Worm (Caenorhabditis elegans): ENCODE data around the gene csr-1.

Gene csr-1

DNA sequence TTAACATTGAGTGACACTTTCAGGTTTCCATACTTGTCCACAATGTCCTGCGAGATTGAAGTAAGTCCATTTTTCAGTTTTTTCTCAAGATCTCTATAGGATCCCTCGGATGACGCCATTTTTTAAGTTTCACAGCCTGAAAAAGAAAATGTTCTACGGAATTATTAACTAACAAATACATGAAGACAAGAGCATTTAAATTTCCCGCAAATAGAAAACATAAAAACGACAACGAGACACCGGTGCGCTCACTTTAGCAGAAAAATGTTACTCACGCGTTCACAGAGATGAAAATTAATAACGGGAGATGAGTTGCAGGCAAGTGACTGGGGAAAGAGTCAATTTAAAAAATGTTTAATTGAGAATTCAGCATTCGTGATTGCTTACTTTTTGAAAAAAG lies 10.6 kb upstream of the csr-1 start, which contains the start of gene czw-1:
Gene czw-1 (minus strand): TSS at position 369 of the 400 bp plus-strand sequence.
- TF ChIP-seq bed-3 (GFP tag; optimal IDR thresholded peaks at IDR 0.05) (no peak), mls-2 (tag; optimal IDR thresholded peaks at IDR 0.05) (no peak), hlh-1 (tag; optimal IDR thresholded peaks at IDR 0.05) (no peak), nhr-237 (tag; optimal IDR thresholded peaks at IDR 0.05) (no peak), drap-1 (GFP tag; optimal IDR thresholded peaks at IDR 0.05) (no peak), mab-5 (tag; optimal IDR thresholded peaks at IDR 0.05) (no peak), nhr-2 (tag; optimal IDR thresholded peaks at IDR 0.05) (no peak), unc-62 (GFP tag; optimal IDR thresholded peaks at IDR 0.05) (no peak), elt-1 (tag; optimal IDR thresholded peaks at IDR 0.05; ENCODE audit: borderline replicate concordance, insufficient read depth) (no peak), lin-32 (GFP tag; optimal IDR thresholded peaks at IDR 0.05) (no peak), cnd-1 (tag; optimal IDR thresholded peaks at IDR 0.05) (no peak), snpc-4 (tag; optimal IDR thresholded peaks at IDR 0.05) (no peak)

DNA sequence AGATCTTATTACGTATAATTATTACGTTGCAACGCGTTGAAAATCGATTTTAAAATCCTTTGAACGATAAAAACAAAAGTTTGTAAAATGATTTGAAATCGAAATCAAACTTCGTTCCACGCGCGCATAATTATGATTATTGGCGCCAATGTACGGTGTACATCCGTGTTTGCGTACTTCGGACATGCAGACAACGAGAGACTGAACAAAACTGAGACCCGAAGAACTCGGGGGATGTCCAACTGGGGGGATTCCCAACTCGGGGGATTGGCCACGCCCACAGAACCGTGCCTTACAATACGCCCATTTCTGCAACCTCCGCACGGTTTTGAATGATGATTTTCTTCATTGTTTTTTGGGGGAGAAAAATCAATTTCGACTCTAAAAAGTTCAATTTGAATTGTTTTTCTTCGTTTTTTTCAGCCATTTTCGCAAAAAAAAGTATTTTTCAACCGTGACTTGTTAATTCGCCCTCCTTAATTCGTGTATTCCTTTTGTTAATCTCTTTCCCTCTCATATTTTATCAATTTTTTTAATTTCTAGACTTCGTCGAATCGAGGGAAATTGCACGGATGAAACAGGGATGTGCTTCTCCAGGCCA lies 10.1 kb upstream of the csr-1 start, which contains the start of gene F20D12.12:
Gene F20D12.12 (plus strand): TSS at position 542 of the 601 bp plus-strand sequence.
- TF ChIP-seq lsy-2 (tag; optimal IDR thresholded peaks at IDR 0.05) = peak; percentile 94
- peak; percentile 23 for TF ChIP-seq mls-2 (tag; optimal IDR thresholded peaks at IDR 0.05)
- TF ChIP-seq drap-1 (GFP tag; optimal IDR thresholded peaks at IDR 0.05) = peak; percentile 4
- peak; percentile 61 for TF ChIP-seq sptf-1 (tag; optimal IDR thresholded peaks at IDR 0.05)
- TF ChIP-seq lin-13 (tag; optimal IDR thresholded peaks at IDR 0.05) = peak; percentile 50
- peak; percentile 6 for TF ChIP-seq pha-4 (tag; optimal IDR thresholded peaks at IDR 0.05)
- TF ChIP-seq mep-1 (tag; optimal IDR thresholded peaks at IDR 0.05) = peak; percentile 57
- peak; percentile 66 for TF ChIP-seq ces-1 (GFP tag; optimal IDR thresholded peaks at IDR 0.05)
- peak; percentile 84 for TF ChIP-seq unc-120 (tag; optimal IDR thresholded peaks at IDR 0.05; ENCODE audit: poor library complexity, severe bottlenecking)

DNA sequence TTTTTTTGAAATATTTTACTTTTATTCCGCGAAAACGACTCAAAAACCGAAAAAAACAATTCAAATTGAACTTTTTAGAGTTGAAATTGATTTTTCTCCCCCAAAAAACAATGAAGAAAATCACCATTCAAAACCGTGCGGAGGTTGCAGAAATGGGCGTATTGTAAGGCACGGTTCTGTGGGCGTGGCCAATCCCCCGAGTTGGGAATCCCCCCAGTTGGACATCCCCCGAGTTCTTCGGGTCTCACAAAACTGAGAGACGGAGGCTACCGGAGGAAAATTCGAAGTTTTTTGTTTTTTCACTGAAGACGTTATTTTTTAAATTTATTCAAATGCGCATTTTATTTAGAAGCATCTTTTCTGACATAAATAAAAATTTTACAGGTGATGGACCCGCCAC lies 8.8 kb upstream of the csr-1 start, which contains the start of gene mcm-3AP:
Gene mcm-3AP (plus strand): TSS at position 383 of the 400 bp plus-strand sequence.
- TF ChIP-seq lsy-2 (tag; optimal IDR thresholded peaks at IDR 0.05) = peak; percentile 70

DNA sequence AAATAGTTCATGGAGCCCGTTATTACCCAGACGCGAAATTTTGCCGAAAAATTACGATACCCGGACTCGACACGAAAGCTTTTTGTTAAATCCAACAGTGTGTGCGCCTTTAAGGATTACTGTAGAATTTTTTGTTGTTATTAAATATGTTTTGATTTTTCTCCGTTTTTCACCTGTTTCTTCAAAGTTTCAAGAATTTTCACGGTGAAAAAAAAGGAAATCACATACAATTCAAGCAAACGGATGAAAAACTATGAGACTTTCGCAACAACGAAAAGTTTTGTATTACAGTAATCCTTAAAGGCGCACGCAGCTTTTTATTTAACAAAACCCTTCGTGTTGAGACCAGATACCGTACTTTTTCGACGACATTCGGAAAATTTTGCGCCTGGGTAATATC lies 3.1 kb upstream of the csr-1 start:
- TF ChIP-seq mls-2 (tag; optimal IDR thresholded peaks at IDR 0.05) (no peak), unc-39 (tag; optimal IDR thresholded peaks at IDR 0.05) (no peak), sem-2 (GFP tag; optimal IDR thresholded peaks at IDR 0.05) (no peak), ces-1 (GFP tag; optimal IDR thresholded peaks at IDR 0.05) (no peak), M03D4.4 (tag; optimal IDR thresholded peaks at IDR 0.05) (no peak), cnd-1 (tag; optimal IDR thresholded peaks at IDR 0.05) (no peak), drap-1 (GFP tag; optimal IDR thresholded peaks at IDR 0.05) (no peak), pha-4 (tag; optimal IDR thresholded peaks at IDR 0.05) (no peak), hlh-1 (tag; optimal IDR thresholded peaks at IDR 0.05) (no peak)

DNA sequence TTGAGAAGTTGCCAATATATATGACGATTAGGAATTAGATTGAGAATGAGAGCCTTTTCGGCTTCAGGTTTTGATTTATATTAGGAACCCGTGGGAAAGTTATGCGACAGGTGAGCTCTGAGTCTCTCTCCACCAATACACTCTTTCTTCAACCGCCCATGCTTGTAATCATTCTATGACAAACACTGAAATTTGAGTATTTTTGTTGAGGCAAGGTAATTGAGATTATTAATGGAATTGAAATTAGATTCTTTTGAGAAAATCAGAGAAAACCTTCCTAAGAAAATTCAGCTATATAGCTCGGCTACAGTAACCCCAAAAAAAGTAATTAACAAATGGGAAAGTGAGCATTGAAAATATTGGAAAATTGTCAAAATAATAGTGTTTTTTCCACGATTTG lies 1.2 kb upstream of the csr-1 start, which contains the start of gene ceh-19:
Gene ceh-19 (minus strand): TSS at position 101 of the 400 bp plus-strand sequence.
- no peak for TF ChIP-seq blmp-1 (tag; optimal IDR thresholded peaks at IDR 0.05)
- no peak for TF ChIP-seq nhr-237 (tag; optimal IDR thresholded peaks at IDR 0.05)
- TF ChIP-seq nhr-28 (tag; optimal IDR thresholded peaks at IDR 0.05) = no peak
- TF ChIP-seq nhr-76 (tag; optimal IDR thresholded peaks at IDR 0.05) = no peak
- no peak for TF ChIP-seq hlh-1 (tag; optimal IDR thresholded peaks at IDR 0.05)
- TF ChIP-seq ztf-11 (tag; optimal IDR thresholded peaks at IDR 0.05) = no peak
- TF ChIP-seq ces-1 (GFP tag; optimal IDR thresholded peaks at IDR 0.05) = no peak
- TF ChIP-seq elt-1 (tag; optimal IDR thresholded peaks at IDR 0.05; ENCODE audit: borderline replicate concordance, insufficient read depth) = no peak
- TF ChIP-seq zip-8 (tag; optimal IDR thresholded peaks at IDR 0.05) = no peak
- TF ChIP-seq tbx-8 (GFP tag; optimal IDR thresholded peaks at IDR 0.05) = no peak
- TF ChIP-seq flh-1 (GFP tag; optimal IDR thresholded peaks at IDR 0.05) = no peak
- TF ChIP-seq pha-4 (tag; optimal IDR thresholded peaks at IDR 0.05) = no peak
- no peak for TF ChIP-seq sem-2 (GFP tag; optimal IDR thresholded peaks at IDR 0.05)
- TF ChIP-seq snpc-4 (tag; optimal IDR thresholded peaks at IDR 0.05) = no peak
- no peak for TF ChIP-seq lin-13 (tag; optimal IDR thresholded peaks at IDR 0.05)
- no peak for TF ChIP-seq drap-1 (GFP tag; optimal IDR thresholded peaks at IDR 0.05)
- TF ChIP-seq unc-120 (tag; optimal IDR thresholded peaks at IDR 0.05; ENCODE audit: poor library complexity, severe bottlenecking) = no peak

All from whole organism, mixed stage, embryonic.